Fruit fly (Drosophila melanogaster) whole organism, prepupa: ENCODE measurements around the gene CG9951.

Source experiments
- CG10631 ChIP-seq: fragments of 200-800 bp; sonication (Bioruptor generic); optimal IDR thresholded peaks from 2 replicates; lab custom pipeline; 2016; ENCODE audit warnings: missing biosample characterization, missing genetic modification characterization
- CG10669 ChIP-seq: fragments of 200-800 bp; sonication (Bioruptor generic); optimal IDR thresholded peaks from 3 replicates; lab custom pipeline; 2018; ENCODE audit warnings: missing biosample characterization, mild to moderate bottlenecking, missing genetic modification characterization, moderate library complexity
- CG11294 ChIP-seq: fragments of 200-800 bp; sonication (Bioruptor generic); IDR thresholded peaks from 2 replicates; pipeline ENCODE4 v1.3.6; 2022; ENCODE audit warnings: missing biosample characterization, missing genetic modification characterization
- CG11762 ChIP-seq: fragments of 200-800 bp; sonication (Bioruptor generic); optimal IDR thresholded peaks from 3 replicates; lab custom pipeline; 2016; ENCODE audit warnings: missing biosample characterization, missing genetic modification characterization; ENCODE audit not compliant: insufficient read depth
- CG11902 ChIP-seq: fragments of 200-800 bp; sonication (Bioruptor generic); optimal IDR thresholded peaks from 3 replicates; lab custom pipeline; 2016; ENCODE audit warnings: missing biosample characterization, missing genetic modification characterization
- CG3032 ChIP-seq: fragments of 200-800 bp; optimal IDR thresholded peaks from 2 replicates; lab custom pipeline; 2019; ENCODE audit warnings: missing biosample characterization, mild to moderate bottlenecking, missing genetic modification characterization, moderate library complexity
- CG31627 ChIP-seq: fragments of 200-800 bp; sonication (Bioruptor generic); optimal IDR thresholded peaks from 3 replicates; lab custom pipeline; 2016; ENCODE audit warnings: missing biosample characterization, missing genetic modification characterization
- CG32006 ChIP-seq: fragments of 200-800 bp; sonication (Bioruptor generic); optimal IDR thresholded peaks from 3 replicates; lab custom pipeline; 2017; ENCODE audit warnings: missing biosample characterization, mild to moderate bottlenecking, missing genetic modification characterization
- CG34406 ChIP-seq: fragments of 200-800 bp; sonication (Bioruptor generic); optimal IDR thresholded peaks from 3 replicates; lab custom pipeline; 2016; ENCODE audit warnings: missing biosample characterization, missing genetic modification characterization
- CG3919 ChIP-seq: fragments of 200-800 bp; sonication (Bioruptor generic); optimal IDR thresholded peaks from 3 replicates; lab custom pipeline; 2016; ENCODE audit warnings: missing biosample characterization, missing genetic modification characterization
- CG6163 ChIP-seq: fragments of 200-800 bp; sonication (Bioruptor generic); IDR thresholded peaks from 3 replicates; pipeline ENCODE4 v1.3.6; 2022; ENCODE audit warnings: missing biosample characterization, missing genetic modification characterization
- CG6276 ChIP-seq: fragments of 200-800 bp; sonication (Bioruptor generic); optimal IDR thresholded peaks from 2 replicates; lab custom pipeline; 2017; ENCODE audit warnings: missing biosample characterization, mild to moderate bottlenecking, missing genetic modification characterization
- CG6808 ChIP-seq: fragments of 200-800 bp; sonication (Bioruptor generic); optimal IDR thresholded peaks from 3 replicates; lab custom pipeline; 2017; ENCODE audit warnings: missing biosample characterization, missing genetic modification characterization, mild to moderate bottlenecking, moderate library complexity, missing genetic modification reagents
- CG7368 ChIP-seq: fragments of 200-800 bp; sonication (Bioruptor generic); optimal IDR thresholded peaks from 3 replicates; lab custom pipeline; 2016; ENCODE audit warnings: missing biosample characterization, missing genetic modification characterization
- CG8119 ChIP-seq: fragments of 200-800 bp; sonication (Bioruptor generic); IDR thresholded peaks from 3 replicates; pipeline ENCODE4 v1.3.6; 2022; ENCODE audit warnings: missing biosample characterization, missing genetic modification characterization
- CG8319 ChIP-seq: fragments of 200-800 bp; sonication (Bioruptor generic); optimal IDR thresholded peaks from 3 replicates; lab custom pipeline; 2016; ENCODE audit warnings: missing biosample characterization, missing genetic modification characterization
- CG8632 ChIP-seq: fragments of 200-800 bp; sonication (Bioruptor generic); optimal IDR thresholded peaks from 3 replicates; lab custom pipeline; 2016; ENCODE audit warnings: missing biosample characterization, missing genetic modification characterization
- Eip75B ChIP-seq: fragments of 200-800 bp; sonication (Bioruptor generic); optimal IDR thresholded peaks from 3 replicates; lab custom pipeline; 2016; ENCODE audit warnings: missing biosample characterization, missing genetic modification characterization
- Eip78C ChIP-seq: fragments of 200-800 bp; sonication (Bioruptor generic); peaks from one replicate; lab custom pipeline; 2016; ENCODE audit warnings: missing biosample characterization, missing genetic modification characterization
- Eip93F ChIP-seq: fragments of 200-800 bp; sonication (Bioruptor generic); optimal IDR thresholded peaks from 2 replicates; lab custom pipeline; 2016; ENCODE audit warnings: missing biosample characterization, mild to moderate bottlenecking, missing genetic modification characterization
- Ets21C ChIP-seq: fragments of 200-800 bp; sonication (Bioruptor generic); optimal IDR thresholded peaks from 3 replicates; lab custom pipeline; 2016; ENCODE audit warnings: missing biosample characterization, missing genetic modification characterization
- Ets96B ChIP-seq: fragments of 200-800 bp; optimal IDR thresholded peaks from 2 replicates; lab custom pipeline; 2019; ENCODE audit warnings: missing biosample characterization, mild to moderate bottlenecking, missing genetic modification characterization, moderate library complexity
- Gug ChIP-seq: fragments of 200-800 bp; sonication (Bioruptor generic); IDR thresholded peaks from 2 replicates; pipeline ENCODE4 v1.3.6; 2022; ENCODE audit warnings: missing biosample characterization, missing genetic modification characterization
- Hr38 ChIP-seq: sonication (Bioruptor generic); optimal IDR thresholded peaks from 2 replicates; lab custom pipeline; 2016; ENCODE audit warnings: missing biosample characterization, missing genetic modification characterization
- Hr39 ChIP-seq: fragments of 200-800 bp; sonication (Bioruptor generic); optimal IDR thresholded peaks from 2 replicates; lab custom pipeline; 2016; ENCODE audit warnings: missing biosample characterization, missing genetic modification characterization
- Hr4 ChIP-seq: fragments of 200-800 bp; sonication (Bioruptor generic); optimal IDR thresholded peaks from 3 replicates; lab custom pipeline; 2016; ENCODE audit warnings: missing biosample characterization, missing genetic modification characterization
- Met ChIP-seq: fragments of 200-800 bp; sonication (Bioruptor generic); optimal IDR thresholded peaks from 3 replicates; lab custom pipeline; 2016; ENCODE audit warnings: missing biosample characterization, missing genetic modification characterization
- Sox102F ChIP-seq: fragments of 200-800 bp; sonication (Bioruptor generic); optimal IDR thresholded peaks from 2 replicates; lab custom pipeline; 2016; ENCODE audit warnings: missing biosample characterization, mild to moderate bottlenecking, missing genetic modification characterization
- Sox14 ChIP-seq: fragments of 200-800 bp; sonication (Bioruptor generic); optimal IDR thresholded peaks from 3 replicates; lab custom pipeline; 2016; ENCODE audit warnings: missing biosample characterization, missing genetic modification characterization
- achi ChIP-seq: fragments of 200-800 bp; sonication (Bioruptor generic); optimal IDR thresholded peaks from 3 replicates; lab custom pipeline; 2016; ENCODE audit warnings: missing biosample characterization, missing genetic modification characterization
- acj6 ChIP-seq: fragments of 200-800 bp; sonication (Bioruptor generic); optimal IDR thresholded peaks from 3 replicates; lab custom pipeline; 2016; ENCODE audit warnings: missing biosample characterization, missing genetic modification characterization
- dsx ChIP-seq: fragments of 200-800 bp; optimal IDR thresholded peaks from 3 replicates; lab custom pipeline; 2019; ENCODE audit warnings: missing biosample characterization, mild to moderate bottlenecking, missing genetic modification characterization, moderate library complexity; ENCODE audit not compliant: poor library complexity, severe bottlenecking
- eg ChIP-seq: fragments of 200-800 bp; sonication (Bioruptor generic); IDR thresholded peaks from 3 replicates; pipeline ENCODE4 v1.3.6; 2022; ENCODE audit warnings: missing biosample characterization, missing genetic modification characterization
- esn ChIP-seq: fragments of 200-800 bp; sonication (Bioruptor generic); optimal IDR thresholded peaks from 2 replicates; lab custom pipeline; 2016; ENCODE audit warnings: missing biosample characterization, mild to moderate bottlenecking, missing genetic modification characterization, moderate library complexity
- fd59A ChIP-seq: fragments of 200-800 bp; sonication (Bioruptor generic); optimal IDR thresholded peaks from 2 replicates; lab custom pipeline; 2017; ENCODE audit warnings: missing biosample characterization, mild to moderate bottlenecking, missing genetic modification characterization, missing genetic modification reagents
- fd85E ChIP-seq: fragments of 200-800 bp; sonication (Bioruptor generic); optimal IDR thresholded peaks from 3 replicates; lab custom pipeline; 2016; ENCODE audit warnings: missing biosample characterization, missing genetic modification characterization
- fkh ChIP-seq: fragments of 200-800 bp; sonication (Bioruptor generic); optimal IDR thresholded peaks from 3 replicates; lab custom pipeline; 2017; ENCODE audit warnings: missing biosample characterization, mild to moderate bottlenecking, missing genetic modification characterization, moderate library complexity
- lz ChIP-seq: fragments of 200-800 bp; sonication (Bioruptor generic); optimal IDR thresholded peaks from 3 replicates; lab custom pipeline; 2016; ENCODE audit warnings: missing biosample characterization, missing genetic modification characterization
- net ChIP-seq: fragments of 200-800 bp; sonication (Bioruptor generic); optimal IDR thresholded peaks from 3 replicates; lab custom pipeline; 2016; ENCODE audit warnings: missing biosample characterization, missing genetic modification characterization
- pdm3 ChIP-seq: fragments of 200-800 bp; sonication (Bioruptor generic); optimal IDR thresholded peaks from 3 replicates; lab custom pipeline; 2016; ENCODE audit warnings: missing biosample characterization, missing genetic modification characterization
- salr ChIP-seq, 2 experiments: fragments of 200-800 bp; sonication (Bioruptor generic); optimal IDR thresholded peaks; 3 replicates each; lab custom pipeline; 2016 to 2018; ENCODE audit warnings: missing biosample characterization in 2 of 2, missing genetic modification characterization in 2 of 2, mild to moderate bottlenecking in 1 of 2
- spab ChIP-seq: fragments of 200-800 bp; sonication (Bioruptor generic); optimal IDR thresholded peaks from 2 replicates; lab custom pipeline; 2017; ENCODE audit warnings: missing biosample characterization, mild to moderate bottlenecking, missing genetic modification characterization, missing genetic modification reagents
- svp ChIP-seq: fragments of 200-800 bp; sonication (Bioruptor generic); peaks from one replicate; lab custom pipeline; 2016; ENCODE audit warnings: missing biosample characterization, missing genetic modification characterization
- topi ChIP-seq: fragments of 200-800 bp; sonication (Bioruptor generic); optimal IDR thresholded peaks from 3 replicates; lab custom pipeline; 2016; ENCODE audit warnings: missing biosample characterization, missing genetic modification characterization
- vri ChIP-seq: fragments of 200-800 bp; sonication (Bioruptor generic); optimal IDR thresholded peaks from 3 replicates; lab custom pipeline; 2016; ENCODE audit warnings: missing biosample characterization, mild to moderate bottlenecking, missing genetic modification characterization

Gene CG9951

DNA sequence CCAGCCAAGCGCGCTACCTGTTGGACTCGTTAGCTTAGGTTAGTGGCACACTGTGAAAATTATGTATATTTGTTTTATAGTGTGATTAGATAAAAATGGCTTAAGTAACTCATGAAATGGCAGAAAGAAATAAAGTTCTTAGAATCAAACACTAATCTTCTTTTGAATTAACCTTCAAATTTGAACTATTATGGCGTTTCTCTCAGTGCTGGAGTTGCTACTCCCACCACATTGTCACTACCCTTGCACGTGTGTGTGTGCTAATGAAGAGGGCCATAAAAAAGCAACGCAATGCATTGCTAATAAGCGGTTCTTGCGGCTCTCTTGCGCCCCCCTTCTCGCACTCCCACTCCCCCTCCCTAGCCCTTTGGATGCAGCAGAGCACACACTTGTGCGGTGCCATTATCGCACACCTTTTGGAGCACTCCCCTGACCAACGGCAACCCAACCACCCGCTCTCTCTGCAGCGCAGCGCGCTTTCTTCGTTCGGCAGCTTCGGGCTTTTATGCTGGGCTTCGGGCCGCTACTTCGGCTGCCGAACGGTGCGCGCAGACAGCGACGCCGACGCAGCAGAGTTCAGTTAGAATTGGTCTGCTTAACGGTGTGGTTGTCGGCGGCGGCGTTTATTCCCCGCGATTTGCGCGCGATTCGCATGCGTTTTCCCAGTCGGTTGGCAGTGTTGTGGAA, 27.8 kb downstream of the CG9951 start (continued):
- TF ChIP-seq Eip75B (GFP tag; lab: Kevin White, UChicago) = peak; percentile 82
- TF ChIP-seq CG8119 = peak; percentile 94
- TF ChIP-seq eg = peak; percentile 94
- TF ChIP-seq CG6808 (GFP tag; lab: Kevin White, UChicago) = peak; percentile 70
- TF ChIP-seq topi (GFP tag; lab: Kevin White, UChicago) = peak; percentile 79
- TF ChIP-seq CG8319 (GFP tag; lab: Kevin White, UChicago) = peak; percentile 59
- TF ChIP-seq Hr39 (GFP tag; lab: Kevin White, UChicago) = peak; percentile 85
- TF ChIP-seq esn = peak; percentile 89
- TF ChIP-seq CG6163 = peak; percentile 95
- TF ChIP-seq CG3032 (tag; lab: Kevin White, UChicago) = peak; percentile 73
- TF ChIP-seq CG11762 = peak; percentile 77
- peak; percentile 80 for TF ChIP-seq Met (GFP tag; lab: Kevin White, UChicago)
- TF ChIP-seq svp (GFP tag; lab: Kevin White, UChicago) = peak; percentile 92

DNA sequence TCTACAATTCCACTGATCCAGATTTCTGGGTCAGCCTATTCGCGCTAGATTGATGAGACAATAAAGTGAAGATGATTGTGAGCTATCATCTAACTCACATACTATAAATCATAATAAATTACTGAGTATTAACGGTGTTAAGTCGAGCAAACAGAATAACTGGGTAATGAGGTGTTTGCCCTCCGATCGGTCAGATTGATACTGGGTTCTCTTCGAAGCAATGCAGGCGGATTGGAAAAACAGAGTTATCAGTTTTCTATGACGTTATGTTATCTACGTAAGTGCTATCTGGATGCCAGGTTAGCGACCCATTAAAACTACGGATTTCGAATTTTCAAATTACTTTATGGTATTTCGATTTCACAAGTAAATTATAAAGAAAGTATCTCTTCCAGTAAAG, 28.9 kb downstream of the CG9951 start:
- TF ChIP-seq CG31627 (GFP tag; lab: Kevin White, UChicago) = no peak
- no peak for TF ChIP-seq dsx
- peak; percentile 26 for TF ChIP-seq fkh (GFP tag; lab: Kevin White, UChicago)
- TF ChIP-seq Hr38 (GFP tag; lab: Kevin White, UChicago) = no peak
- no peak for TF ChIP-seq CG11762
- TF ChIP-seq Hr39 (GFP tag; lab: Kevin White, UChicago) = no peak
- TF ChIP-seq esn = no peak
- TF ChIP-seq Sox14 = no peak

DNA sequence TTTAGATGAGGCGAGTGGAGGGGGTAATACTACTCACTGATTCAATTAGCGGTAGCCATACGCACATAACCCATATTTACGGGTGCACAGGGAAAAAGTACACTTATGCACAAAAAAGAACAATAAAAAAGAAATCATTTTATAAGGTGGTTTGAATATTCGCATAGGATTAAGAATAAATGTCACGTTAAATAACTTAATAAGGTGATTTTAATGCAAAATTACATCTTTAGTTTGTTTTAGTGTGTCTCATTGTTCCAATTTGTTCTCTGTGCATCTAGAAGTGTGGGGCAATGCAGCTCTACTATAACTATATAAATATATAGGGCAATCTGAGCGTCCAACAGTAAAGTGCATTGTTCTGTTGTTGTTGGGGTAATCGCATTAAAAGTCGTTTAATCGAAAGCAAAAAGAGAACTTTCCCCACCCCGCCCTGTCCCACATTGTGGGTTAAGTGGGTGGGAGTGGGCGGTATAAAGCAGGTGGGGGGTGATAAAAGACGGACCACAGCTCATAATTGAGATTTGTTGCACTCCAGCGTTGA, 29.8 kb downstream of the CG9951 start:
- no peak for TF ChIP-seq Met (GFP tag; lab: Kevin White, UChicago)
- peak; percentile 27 for TF ChIP-seq CG3032 (tag; lab: Kevin White, UChicago)
- peak; percentile 62 for TF ChIP-seq CG6276 (GFP tag; lab: Kevin White, UChicago)
- peak in 1 of 2 experiments; percentile 7 for TF ChIP-seq salr (GFP tag; optimal IDR thresholded peaks at IDR 0.05; lab: Kevin White, UChicago)
- peak; percentile 55; the same call in 2 of the 3 replicates for TF ChIP-seq CG6163
- no peak for TF ChIP-seq lz (GFP tag; lab: Kevin White, UChicago)
- TF ChIP-seq CG3919 (GFP tag; lab: Kevin White, UChicago) = peak; percentile 6
- TF ChIP-seq achi (GFP tag; lab: Kevin White, UChicago) = peak; percentile 53
- TF ChIP-seq Ets21C (GFP tag; lab: Kevin White, UChicago) = no peak
- TF ChIP-seq Hr39 (GFP tag; lab: Kevin White, UChicago) = no peak
- TF ChIP-seq pdm3 = peak; percentile 57
- TF ChIP-seq net (GFP tag; lab: Kevin White, UChicago) = peak; percentile 30
- no peak for TF ChIP-seq fd85E
- no peak for TF ChIP-seq CG7368
- TF ChIP-seq CG11294 = peak; percentile 55
- peak; percentile 55 for TF ChIP-seq svp (GFP tag; lab: Kevin White, UChicago)
- TF ChIP-seq CG8319 (GFP tag; lab: Kevin White, UChicago) = no peak
- TF ChIP-seq Eip78C (GFP tag; lab: Kevin White, UChicago) = peak; percentile 57
- peak; percentile 48 for TF ChIP-seq acj6 (GFP tag; lab: Kevin White, UChicago)
- TF ChIP-seq CG10631 (GFP tag; lab: Kevin White, UChicago) = peak; percentile 42
- peak; percentile 31 for TF ChIP-seq fd59A (GFP tag; lab: Kevin White, UChicago)
- no peak for TF ChIP-seq CG31627 (GFP tag; lab: Kevin White, UChicago)
- peak; percentile 77 for TF ChIP-seq Hr4 (GFP tag; lab: Kevin White, UChicago)
- TF ChIP-seq vri = no peak
- TF ChIP-seq topi (GFP tag; lab: Kevin White, UChicago) = no peak
- TF ChIP-seq fkh (GFP tag; lab: Kevin White, UChicago) = no peak
- TF ChIP-seq Ets96B (tag; lab: Kevin White, UChicago) = peak; percentile 4
- TF ChIP-seq CG34406 = peak; percentile 27
- TF ChIP-seq Eip75B (GFP tag; lab: Kevin White, UChicago) = no peak
- peak; percentile 21 for TF ChIP-seq CG8632 (GFP tag; lab: Kevin White, UChicago)
- no peak for TF ChIP-seq Eip93F (GFP tag; lab: Kevin White, UChicago)
- TF ChIP-seq CG10669 = peak; percentile 14
- TF ChIP-seq CG11902 (GFP tag; lab: Kevin White, UChicago) = no peak
- TF ChIP-seq CG8119 = peak; percentile 81
- peak; percentile 6 for TF ChIP-seq dsx
- TF ChIP-seq CG6808 (GFP tag; lab: Kevin White, UChicago) = no peak
- peak; percentile 70 for TF ChIP-seq Gug
- no peak for TF ChIP-seq Sox102F (GFP tag; lab: Kevin White, UChicago)
- peak; percentile 77 for TF ChIP-seq CG32006 (GFP tag; lab: Kevin White, UChicago)
- TF ChIP-seq spab (GFP tag; lab: Kevin White, UChicago) = peak; percentile 38
